Fruit fly (Drosophila melanogaster): ENCODE data around the gene park.
A peak's percentile ranks its signal among the peaks of the same experiment; 100 is the strongest.

The park gene

DNA sequence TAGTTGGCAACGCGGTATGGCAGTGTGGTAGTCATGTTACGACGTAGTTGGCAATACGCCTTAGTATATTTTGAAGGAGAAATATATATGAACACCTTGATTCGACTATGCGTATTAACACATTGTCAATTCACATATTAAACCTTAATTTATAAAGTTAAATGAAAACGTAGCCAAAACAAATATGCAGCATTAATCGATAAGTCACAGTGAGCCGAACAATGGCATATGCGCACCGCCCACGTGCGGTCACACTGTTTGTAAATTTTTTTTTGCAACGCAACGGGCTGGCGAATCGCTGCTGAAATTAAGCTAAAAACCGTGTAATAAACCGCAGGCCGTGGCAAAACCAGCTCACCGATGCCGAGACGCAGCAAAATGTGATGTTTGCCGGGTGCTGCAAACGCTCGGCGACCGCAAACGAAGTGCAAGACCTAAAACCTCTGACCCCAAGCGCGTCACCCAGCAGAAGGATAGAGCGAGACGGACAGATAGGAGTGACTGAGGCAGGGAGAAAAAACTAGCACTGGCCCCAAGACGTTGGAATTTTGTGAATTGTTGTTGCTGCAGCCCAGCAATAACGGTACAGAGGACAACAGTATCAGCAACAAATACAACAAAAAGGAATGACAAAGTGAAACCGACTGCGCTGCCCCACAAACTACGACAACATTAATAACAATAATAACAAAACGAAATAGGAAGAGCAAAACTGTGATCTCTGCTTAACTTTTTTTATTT is 21.0 kb downstream of the park start:
- TF ChIP-seq brk (GFP tag; optimal IDR thresholded peaks at IDR 0.05): no peak
- no peak for TF ChIP-seq lola (GFP tag; optimal IDR thresholded peaks at IDR 0.05)
- no peak for TF ChIP-seq sage (GFP tag; optimal IDR thresholded peaks at IDR 0.05)
- TF ChIP-seq br (GFP tag; optimal IDR thresholded peaks at IDR 0.05): peak; percentile 17
- TF ChIP-seq jim (GFP tag; optimal IDR thresholded peaks at IDR 0.05): no peak
- TF ChIP-seq OdsH (GFP tag; optimal IDR thresholded peaks at IDR 0.05): no peak
- no peak for TF ChIP-seq Rel (GFP tag; optimal IDR thresholded peaks at IDR 0.05)
- peak; percentile 79 for TF ChIP-seq Rel (tag; optimal IDR thresholded peaks at IDR 0.05)
- TF ChIP-seq usp (GFP tag; optimal IDR thresholded peaks at IDR 0.05): no peak
- no peak for TF ChIP-seq Vsx2 (GFP tag; optimal IDR thresholded peaks at IDR 0.05; ENCODE audit: partially characterized antibody)
- TF ChIP-seq N (GFP tag; optimal IDR thresholded peaks at IDR 0.05): no peak
- peak; percentile 5 for TF ChIP-seq Sp1 (GFP tag; optimal IDR thresholded peaks at IDR 0.05)
- peak; percentile 84 for TF ChIP-seq Myc (optimal IDR thresholded peaks at IDR 0.05)
- no peak for TF ChIP-seq Abd-B (GFP tag; optimal IDR thresholded peaks at IDR 0.05)
- no peak for TF ChIP-seq pan (optimal IDR thresholded peaks at IDR 0.05)

DNA sequence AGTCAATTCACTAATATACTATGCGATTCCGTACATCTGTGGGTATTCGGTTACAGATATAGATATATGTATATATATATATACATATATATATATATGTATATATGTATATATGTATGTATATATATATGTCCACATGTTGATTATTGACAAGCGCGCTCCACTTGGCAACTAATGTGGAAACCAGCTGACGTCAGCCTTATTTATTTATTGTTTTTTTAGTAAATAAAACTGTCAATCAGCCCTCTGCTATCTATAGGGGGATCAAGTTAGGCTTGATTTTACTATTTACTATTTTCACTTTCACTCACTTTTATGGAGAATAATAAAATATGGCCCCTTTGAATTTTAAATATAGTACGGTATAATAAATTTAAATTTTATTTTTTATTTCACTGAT is 21.7 kb downstream of the park start:
- TF ChIP-seq Rel (GFP tag; optimal IDR thresholded peaks at IDR 0.05): no peak
- no peak for TF ChIP-seq Rel (tag; optimal IDR thresholded peaks at IDR 0.05)
- TF ChIP-seq OdsH (GFP tag; optimal IDR thresholded peaks at IDR 0.05): no peak
- TF ChIP-seq ey (GFP tag; optimal IDR thresholded peaks at IDR 0.05): no peak
- TF ChIP-seq HLH106 (tag; optimal IDR thresholded peaks at IDR 0.05): no peak
- no peak for TF ChIP-seq foxo (GFP tag; optimal IDR thresholded peaks at IDR 0.05)
- no peak for TF ChIP-seq rgr (GFP tag; optimal IDR thresholded peaks at IDR 0.05)
- TF ChIP-seq CG9705 (GFP tag; optimal IDR thresholded peaks at IDR 0.05): no peak
- no peak for TF ChIP-seq pan (optimal IDR thresholded peaks at IDR 0.05)
- no peak for TF ChIP-seq woc (GFP tag; optimal IDR thresholded peaks at IDR 0.05)
- TF ChIP-seq h (GFP tag; optimal IDR thresholded peaks at IDR 0.05): no peak
- no peak for TF ChIP-seq GATAd (GFP tag; optimal IDR thresholded peaks at IDR 0.05)
- no peak for TF ChIP-seq dsf (GFP tag; optimal IDR thresholded peaks at IDR 0.05; ENCODE audit: borderline replicate concordance)
- no peak for TF ChIP-seq dl (GFP tag; optimal IDR thresholded peaks at IDR 0.05; ENCODE audit: insufficient read depth in 1 of 2, partially characterized antibody in 2 of 2)
- no peak for TF ChIP-seq br (GFP tag; optimal IDR thresholded peaks at IDR 0.05)
- no peak for TF ChIP-seq Hr83 (GFP tag; optimal IDR thresholded peaks at IDR 0.05; ENCODE audit: poor library complexity, severe bottlenecking)

DNA sequence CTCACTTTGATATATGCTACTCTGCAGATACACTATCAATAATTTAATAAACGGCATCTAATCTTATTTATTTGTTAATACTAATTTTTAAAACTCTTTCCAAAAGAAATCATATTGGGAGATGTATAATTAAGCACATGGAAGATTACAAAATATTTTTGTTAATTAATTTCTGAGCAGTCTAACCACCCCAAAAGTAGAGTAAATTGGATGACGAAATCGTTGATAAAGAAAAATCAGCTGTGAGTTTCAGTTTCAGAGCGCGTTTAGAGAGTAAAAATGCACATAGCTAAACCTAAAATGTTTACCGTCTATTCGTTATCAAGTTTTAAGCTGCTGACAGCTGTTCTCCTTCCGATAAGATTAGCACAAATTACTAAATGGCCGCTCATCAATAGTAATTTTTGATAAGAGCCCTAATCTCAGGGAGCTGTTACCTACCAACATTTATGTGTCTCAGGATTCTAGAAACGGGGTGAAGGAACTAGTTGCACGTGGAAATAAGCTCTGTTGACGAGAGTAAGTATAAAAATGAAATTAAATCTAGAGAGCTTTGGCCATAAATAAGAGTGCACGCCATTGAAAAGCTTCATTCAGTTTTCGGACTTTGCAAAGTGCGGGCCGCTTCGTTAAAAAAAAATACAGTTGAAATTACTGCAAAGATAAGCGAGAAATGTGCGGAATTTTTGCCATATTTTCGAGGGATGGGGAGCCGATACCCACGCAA is 24.0 kb downstream of the park start, which contains the start of the genes chb and AsnS:
Gene chb, plus strand, starts transcription at position 327 of the 727 bp plus-strand sequence.
Gene AsnS, plus strand, starts transcription at position 592 of the 727 bp plus-strand sequence.
- TF ChIP-seq CG9705 (GFP tag; optimal IDR thresholded peaks at IDR 0.05) (no peak), lola (GFP tag; optimal IDR thresholded peaks at IDR 0.05) (no peak), psq (GFP tag; optimal IDR thresholded peaks at IDR 0.05) (peak; percentile 65), N (GFP tag; optimal IDR thresholded peaks at IDR 0.05) (no peak), dl (GFP tag; optimal IDR thresholded peaks at IDR 0.05; ENCODE audit: insufficient read depth in 1 of 2, partially characterized antibody in 2 of 2) (peak in 1 of 2 experiments; percentile 8), sage (GFP tag; optimal IDR thresholded peaks at IDR 0.05) (peak; percentile 38), Vsx2 (GFP tag; optimal IDR thresholded peaks at IDR 0.05; ENCODE audit: partially characterized antibody) (no peak), Hnf4 (GFP tag; optimal IDR thresholded peaks at IDR 0.05) (peak; percentile 82), dmrt93B (GFP tag; optimal IDR thresholded peaks at IDR 0.05) (peak; percentile 52), CG32264 (GFP tag; optimal IDR thresholded peaks at IDR 0.05) (peak; percentile 64), OdsH (GFP tag; optimal IDR thresholded peaks at IDR 0.05) (peak; percentile 86), br (GFP tag; optimal IDR thresholded peaks at IDR 0.05) (peak; percentile 77), foxo (GFP tag; optimal IDR thresholded peaks at IDR 0.05) (peak in 1 of 2 experiments; percentile 87), HLH106 (tag; optimal IDR thresholded peaks at IDR 0.05) (peak; percentile 87), Rel (GFP tag; optimal IDR thresholded peaks at IDR 0.05) (no peak), Rel (tag; optimal IDR thresholded peaks at IDR 0.05) (peak; percentile 9), Hr83 (GFP tag; optimal IDR thresholded peaks at IDR 0.05; ENCODE audit: poor library complexity, severe bottlenecking) (peak; percentile 35), GATAd (GFP tag; optimal IDR thresholded peaks at IDR 0.05) (no peak), ey (GFP tag; optimal IDR thresholded peaks at IDR 0.05) (peak; percentile 83), usp (GFP tag; optimal IDR thresholded peaks at IDR 0.05) (no peak), h (GFP tag; optimal IDR thresholded peaks at IDR 0.05) (peak; percentile 87), Jra (GFP tag; optimal IDR thresholded peaks at IDR 0.05) (peak; percentile 42), dsf (GFP tag; optimal IDR thresholded peaks at IDR 0.05; ENCODE audit: borderline replicate concordance) (peak; percentile 44), woc (GFP tag; optimal IDR thresholded peaks at IDR 0.05) (peak; percentile 87), CrebA (GFP tag; optimal IDR thresholded peaks at IDR 0.05; ENCODE audit: borderline replicate concordance) (peak; percentile 41), Mio (GFP tag; optimal IDR thresholded peaks at IDR 0.05) (no peak), fru (GFP tag; optimal IDR thresholded peaks at IDR 0.05) (peak; percentile 71), brk (GFP tag; optimal IDR thresholded peaks at IDR 0.05) (peak; percentile 47), rgr (GFP tag; optimal IDR thresholded peaks at IDR 0.05) (peak; percentile 92), Abd-B (GFP tag; optimal IDR thresholded peaks at IDR 0.05) (no peak), Sp1 (GFP tag; optimal IDR thresholded peaks at IDR 0.05) (peak; percentile 88)
